Worm (Caenorhabditis elegans) whole organism, young adult: Measurements from ENCODE around the gene twk-32.
A peak's percentile ranks its signal among the peaks of the same experiment; 100 is the strongest.

Experiments used
- C06A6.2 ChIP-seq: fragments of 200-800 bp; sonication (Bioruptor generic); conservative IDR thresholded peaks from 2 replicates; pipeline ENCODE4 v1.3.6; 2022; ENCODE audit warnings: missing genetic modification characterization, missing compliant biosample characterization
- F10E7.11 ChIP-seq: sonication (generic microtip); optimal IDR thresholded peaks from 2 replicates; lab custom pipeline; 2017; ENCODE audit warnings: mild to moderate bottlenecking, missing genetic modification characterization, moderate library complexity, missing compliant biosample characterization
- F22D6.2 ChIP-seq: sonication (generic microtip); optimal IDR thresholded peaks from 2 replicates; lab custom pipeline; 2016; ENCODE audit warnings: mild to moderate bottlenecking, missing genetic modification characterization, missing compliant biosample characterization
- F52B5.7 ChIP-seq: sonication (generic microtip); optimal IDR thresholded peaks from 2 replicates; lab custom pipeline; 2016; ENCODE audit warnings: mild to moderate bottlenecking, missing genetic modification characterization, missing compliant biosample characterization
- K11D2.4 ChIP-seq: fragments of 200-800 bp; sonication (Bioruptor generic); IDR thresholded peaks from 2 replicates; pipeline ENCODE4 v1.3.6; 2022; ENCODE audit warnings: missing genetic modification reagents, missing genetic modification characterization, missing compliant biosample characterization
- K12H6.12 ChIP-seq: fragments of 200-800 bp; sonication (Bioruptor generic); optimal IDR thresholded peaks from 2 replicates; lab custom pipeline; 2018; ENCODE audit warnings: mild to moderate bottlenecking, missing genetic modification characterization, missing compliant biosample characterization
- Y53G8AR.9 ChIP-seq: fragments of 200-800 bp; sonication (Bioruptor generic); conservative IDR thresholded peaks from 2 replicates; pipeline ENCODE4 v1.3.6; 2022; ENCODE audit warnings: missing genetic modification reagents, missing genetic modification characterization, missing compliant biosample characterization
- Y56A3A.18 ChIP-seq: fragments of 200-800 bp; sonication (Bioruptor generic); IDR thresholded peaks from 2 replicates; pipeline ENCODE4 v1.3.6; 2022; ENCODE audit warnings: missing genetic modification reagents, missing genetic modification characterization, missing compliant biosample characterization
- aptf-3 ChIP-seq: fragments of 200-800 bp; sonication (Bioruptor generic); IDR thresholded peaks from 2 replicates; pipeline ENCODE4 v1.3.6; 2022; ENCODE audit warnings: missing genetic modification characterization, missing compliant biosample characterization
- attf-5 ChIP-seq: fragments of 200-800 bp; sonication (Bioruptor generic); optimal IDR thresholded peaks from 2 replicates; lab custom pipeline; 2018; ENCODE audit warnings: mild to moderate bottlenecking, missing genetic modification characterization, missing compliant biosample characterization
- ceh-27 ChIP-seq: fragments of 200-800 bp; sonication (Bioruptor generic); optimal IDR thresholded peaks from 2 replicates; lab custom pipeline; 2018; ENCODE audit warnings: mild to moderate bottlenecking, missing genetic modification characterization, moderate library complexity, missing compliant biosample characterization
- ceh-40 ChIP-seq: fragments of 200-800 bp; sonication (Bioruptor generic); IDR thresholded peaks from 2 replicates; pipeline ENCODE4 v1.3.6; 2022; ENCODE audit warnings: missing genetic modification characterization, missing compliant biosample characterization
- chd-7 ChIP-seq: sonication (generic microtip); optimal IDR thresholded peaks from 2 replicates; lab custom pipeline; 2016; ENCODE audit warnings: mild to moderate bottlenecking, missing genetic modification characterization, moderate library complexity, missing compliant biosample characterization
- die-1 ChIP-seq: sonication (generic microtip); optimal IDR thresholded peaks from 2 replicates; lab custom pipeline; 2016; ENCODE audit warnings: missing genotype, mild to moderate bottlenecking, missing genetic modification characterization, missing compliant biosample characterization
- dpff-1 ChIP-seq: sonication (generic microtip); optimal IDR thresholded peaks from 2 replicates; lab custom pipeline; 2017; ENCODE audit warnings: mild to moderate bottlenecking, missing genetic modification characterization, missing compliant biosample characterization
- ekl-4 ChIP-seq: fragments of 200-800 bp; sonication (Bioruptor generic); IDR thresholded peaks from 2 replicates; pipeline ENCODE4 v1.3.6; 2022; ENCODE audit warnings: missing genetic modification reagents, missing genetic modification characterization, missing compliant biosample characterization
- gei-17 ChIP-seq: fragments of 200-800 bp; sonication (Bioruptor generic); optimal IDR thresholded peaks from 2 replicates; lab custom pipeline; 2018; ENCODE audit warnings: mild to moderate bottlenecking, missing genetic modification characterization, missing compliant biosample characterization
- hmg-1.2 ChIP-seq: fragments of 200-800 bp; sonication (Bioruptor generic); IDR thresholded peaks from 2 replicates; pipeline ENCODE4 v1.3.6; 2022; ENCODE audit warnings: missing genetic modification reagents, missing genetic modification characterization, missing compliant biosample characterization
- let-526 ChIP-seq: fragments of 200-800 bp; sonication (Bioruptor generic); IDR thresholded peaks from 2 replicates; pipeline ENCODE4 v1.3.6; 2022; ENCODE audit warnings: missing genetic modification reagents, missing genetic modification characterization, missing compliant biosample characterization
- lin-35 ChIP-seq, 3 experiments: fragments of 150-350 bp in 2 of 3; sonication (generic microtip) in 1 of 3; optimal IDR thresholded peaks; 2 replicates each; lab custom pipeline; 2014 to 2018; ENCODE audit warnings: missing biosample characterization in 3 of 3, missing genetic modification characterization in 3 of 3, missing genetic modification reagents in 3 of 3
- lir-1 ChIP-seq: fragments of 200-800 bp; sonication (Bioruptor generic); conservative IDR thresholded peaks from 2 replicates; pipeline ENCODE4 v1.3.6; 2022; ENCODE audit warnings: missing genetic modification reagents, missing genetic modification characterization, missing compliant biosample characterization
- mcd-1 ChIP-seq: fragments of 200-800 bp; sonication (Bioruptor generic); IDR thresholded peaks from 2 replicates; pipeline ENCODE4 v1.3.6; 2022; ENCODE audit warnings: missing genetic modification reagents, missing genetic modification characterization, missing compliant biosample characterization
- nfya-1 ChIP-seq: sonication (generic microtip); optimal IDR thresholded peaks from 2 replicates; lab custom pipeline; 2017; ENCODE audit warnings: antibody characterized with exemption, missing compliant biosample characterization, missing genetic modification characterization, borderline replicate concordance; ENCODE audit not compliant: insufficient read depth
- nfya-2 ChIP-seq: fragments of 200-800 bp; sonication (Bioruptor generic); IDR thresholded peaks from 2 replicates; pipeline ENCODE4 v1.3.6; 2022; ENCODE audit warnings: missing genetic modification reagents, missing genetic modification characterization, missing compliant biosample characterization
- nhr-27 ChIP-seq: fragments of 200-800 bp; sonication (Bioruptor generic); optimal IDR thresholded peaks from 2 replicates; lab custom pipeline; 2018; ENCODE audit warnings: mild to moderate bottlenecking, missing genetic modification characterization, moderate library complexity, missing compliant biosample characterization
- nhr-80 ChIP-seq: sonication (generic microtip); optimal IDR thresholded peaks from 2 replicates; lab custom pipeline; 2016; ENCODE audit warnings: missing genetic modification characterization, missing compliant biosample characterization
- nhr-90 ChIP-seq: sonication (generic microtip); optimal IDR thresholded peaks from 2 replicates; lab custom pipeline; 2016; ENCODE audit warnings: missing genotype, mild to moderate bottlenecking, missing genetic modification characterization, missing compliant biosample characterization
- rcor-1 ChIP-seq: fragments of 200-800 bp; sonication (Bioruptor generic); IDR thresholded peaks from 2 replicates; pipeline ENCODE4 v1.3.6; 2022; ENCODE audit warnings: missing genetic modification reagents, missing genetic modification characterization, missing compliant biosample characterization
- snpc-1.3 ChIP-seq: sonication (generic microtip); optimal IDR thresholded peaks from 2 replicates; lab custom pipeline; 2017; ENCODE audit warnings: missing genetic modification characterization, mild to moderate bottlenecking, missing compliant biosample characterization, antibody characterized with exemption, moderate library complexity, missing genotype, missing genetic modification reagents; ENCODE audit not compliant: insufficient read depth
- snpc-4 ChIP-seq, 5 experiments: fragments of 150-350 bp in 1 of 5; sonication (generic microtip) in 4 of 5; optimal IDR thresholded peaks; 2 replicates each; lab custom pipeline; 2014 to 2018; ENCODE audit warnings: missing genetic modification characterization in 5 of 5, missing biosample characterization in 3 of 5, antibody characterized with exemption in 2 of 5, mild to moderate bottlenecking in 2 of 5, missing compliant biosample characterization in 2 of 5, missing genotype in 2 of 5, moderate library complexity in 2 of 5, missing genetic modification reagents in 1 of 5
- tbx-9 ChIP-seq: sonication (generic microtip); optimal IDR thresholded peaks from 2 replicates; lab custom pipeline; 2016; ENCODE audit warnings: borderline replicate concordance, missing genetic modification characterization, inconsistent platforms, missing compliant biosample characterization
- unc-130 ChIP-seq: sonication (generic microtip); optimal IDR thresholded peaks from 2 replicates; lab custom pipeline; 2016; ENCODE audit warnings: missing genetic modification reagents, missing genetic modification characterization, missing compliant biosample characterization
- zfh-2 ChIP-seq: fragments of 200-800 bp; sonication (Bioruptor generic); conservative IDR thresholded peaks from 2 replicates; pipeline ENCODE4 v1.3.6; 2022; ENCODE audit warnings: missing genetic modification reagents, missing genetic modification characterization, missing compliant biosample characterization
- ztf-18 ChIP-seq: sonication (generic microtip); optimal IDR thresholded peaks from 2 replicates; lab custom pipeline; 2016; ENCODE audit warnings: missing genotype, mild to moderate bottlenecking, missing genetic modification characterization, missing compliant biosample characterization
- ztf-25 ChIP-seq: fragments of 200-800 bp; sonication (Bioruptor generic); IDR thresholded peaks from 2 replicates; pipeline ENCODE4 v1.3.6; 2022; ENCODE audit warnings: missing genetic modification reagents, missing genetic modification characterization, missing compliant biosample characterization
- ztf-28 ChIP-seq: fragments of 200-800 bp; sonication (Bioruptor generic); IDR thresholded peaks from 2 replicates; pipeline ENCODE4 v1.3.6; 2022; ENCODE audit warnings: missing genetic modification reagents, missing genetic modification characterization, missing compliant biosample characterization
- ztf-6 ChIP-seq: fragments of 200-800 bp; sonication (Bioruptor generic); IDR thresholded peaks from 2 replicates; pipeline ENCODE4 v1.3.6; 2022; ENCODE audit warnings: missing genetic modification reagents, missing genetic modification characterization, missing compliant biosample characterization

Gene twk-32

DNA sequence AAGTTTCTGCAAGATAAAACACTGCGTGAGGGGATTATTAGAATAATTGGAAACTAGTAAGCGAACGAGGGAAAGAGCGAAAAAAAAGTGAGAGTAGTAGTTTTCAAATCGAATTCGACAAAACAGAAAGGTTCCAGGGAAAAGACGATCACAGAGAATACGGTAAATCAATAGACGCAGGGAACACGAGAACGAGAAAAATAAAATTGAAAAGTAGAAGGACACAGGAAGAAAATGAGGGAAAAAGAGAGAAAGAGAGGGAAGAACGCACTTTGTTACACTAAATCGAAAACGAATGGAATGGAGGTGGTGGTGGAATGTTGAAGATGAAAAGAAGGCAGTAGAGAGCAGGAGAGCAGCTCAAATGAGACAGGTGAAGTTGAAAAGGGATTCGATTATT lies 10.8 kb downstream of the twk-32 start, which contains the start of gene swan-1:
Gene swan-1, minus strand, starts transcription at position 6 of the 400 bp plus-strand sequence.
- TF ChIP-seq K11D2.4 (GFP tag; lab: Robert Waterston, UW) (no peak), ztf-25 (GFP tag; lab: Robert Waterston, UW) (no peak), ekl-4 (GFP tag; lab: Robert Waterston, UW) (0 out of 2 replicates have a peak, but pooled peaks have one; percentile 29), ztf-28 (GFP tag; lab: Robert Waterston, UW) (no peak)

- TF ChIP-seq hmg-1.2 (GFP tag; lab: Robert Waterston, UW) = peak; percentile 74; the same call in 1 of the 2 replicates
- TF ChIP-seq nfya-2 (GFP tag; lab: Robert Waterston, UW) = no peak
- TF ChIP-seq C06A6.2 = no peak
- peak in 1 of 3 experiments; percentile 28 for TF ChIP-seq lin-35 (GFP tag; optimal IDR thresholded peaks at IDR 0.05; lab: Kevin White, UChicago)
- TF ChIP-seq die-1 = no peak
- TF ChIP-seq ztf-6 (GFP tag; lab: Robert Waterston, UW) = no peak
- no peak for TF ChIP-seq F22D6.2 (tag; lab: Kevin White, UChicago)
- TF ChIP-seq gei-17 (GFP tag; lab: Kevin White, UChicago) = peak; percentile 22
- TF ChIP-seq lir-1 = 0 out of 2 replicates have a peak, but pooled peaks have one; percentile 49
- peak; percentile 77 for TF ChIP-seq attf-5 (GFP tag; lab: Kevin White, UChicago)
- TF ChIP-seq let-526 (GFP tag; lab: Robert Waterston, UW) = no peak
- no peak for TF ChIP-seq Y53G8AR.9
- peak; percentile 31 for TF ChIP-seq chd-7
- no peak for TF ChIP-seq unc-130 (GFP tag; lab: Kevin White, UChicago)
- peak; percentile 78 for TF ChIP-seq K12H6.12 (tag; lab: Kevin White, UChicago)
- peak; percentile 27 for TF ChIP-seq ceh-27 (GFP tag; lab: Kevin White, UChicago)
- peak; percentile 57; the same call in 1 of the 2 replicates for TF ChIP-seq rcor-1
- TF ChIP-seq mcd-1 = no peak; the same call in 1 of the 2 replicates
- TF ChIP-seq nfya-1 (tag; lab: Kevin White, UChicago) = no peak
- no peak for TF ChIP-seq snpc-4 (GFP tag; optimal IDR thresholded peaks at IDR 0.05; lab: Kevin White, UChicago)
- TF ChIP-seq snpc-4 (tag; optimal IDR thresholded peaks at IDR 0.05; lab: Kevin White, UChicago) = no peak
- TF ChIP-seq nhr-27 = no peak
- TF ChIP-seq ztf-18 (tag; lab: Kevin White, UChicago) = peak; percentile 60
- peak; percentile 67 for TF ChIP-seq nhr-80
- TF ChIP-seq dpff-1 = no peak
- TF ChIP-seq Y56A3A.18 = 0 out of 2 replicates have a peak, but pooled peaks have one; percentile 44
- no peak for TF ChIP-seq nhr-90 (tag; lab: Kevin White, UChicago)
- no peak for TF ChIP-seq tbx-9 (tag; lab: Kevin White, UChicago)
- no peak for TF ChIP-seq ceh-40 (GFP tag; lab: Robert Waterston, UW)
Measured at ce11 chrV:13808462-13808867, 12.0 kb downstream of the twk-32 start.

ce11 chrV:13812330-13812729 lies 15.9 kb downstream of the twk-32 start:
- TF ChIP-seq F52B5.7 (tag; lab: Kevin White, UChicago) (no peak), gei-17 (GFP tag; lab: Kevin White, UChicago) (no peak)

DNA sequence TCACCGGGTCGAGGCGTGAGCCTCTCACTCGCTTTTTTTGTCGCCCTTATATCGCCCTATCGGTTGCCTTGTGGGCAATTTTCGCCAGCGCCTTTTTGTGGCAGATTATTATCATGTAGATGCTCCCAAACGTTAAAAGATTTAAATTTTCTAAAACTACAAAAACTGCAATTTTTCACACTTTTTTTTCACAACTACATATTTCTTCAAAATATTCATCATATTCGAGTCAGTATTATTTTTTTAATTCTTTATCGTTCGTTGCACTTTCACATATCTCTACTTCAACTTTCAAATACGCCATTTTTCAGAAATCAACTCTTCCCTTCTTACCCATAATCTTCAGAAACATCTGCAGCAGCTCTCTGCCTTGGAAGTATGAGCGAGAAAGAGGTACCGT lies 16.5 kb downstream of the twk-32 start, which contains the start of gene ceh-24:
Gene ceh-24, plus strand, starts transcription at position 301 of the 400 bp plus-strand sequence.
- no peak for TF ChIP-seq snpc-1.3 (tag; lab: Kevin White, UChicago)
- TF ChIP-seq aptf-3 (GFP tag; lab: Robert Waterston, UW) = no peak
- TF ChIP-seq F10E7.11 (tag; lab: Kevin White, UChicago) = no peak
- TF ChIP-seq zfh-2 = no peak
